Fruit fly (Drosophila melanogaster): ENCODE data around the gene ChAT.

ChAT gene

DNA sequence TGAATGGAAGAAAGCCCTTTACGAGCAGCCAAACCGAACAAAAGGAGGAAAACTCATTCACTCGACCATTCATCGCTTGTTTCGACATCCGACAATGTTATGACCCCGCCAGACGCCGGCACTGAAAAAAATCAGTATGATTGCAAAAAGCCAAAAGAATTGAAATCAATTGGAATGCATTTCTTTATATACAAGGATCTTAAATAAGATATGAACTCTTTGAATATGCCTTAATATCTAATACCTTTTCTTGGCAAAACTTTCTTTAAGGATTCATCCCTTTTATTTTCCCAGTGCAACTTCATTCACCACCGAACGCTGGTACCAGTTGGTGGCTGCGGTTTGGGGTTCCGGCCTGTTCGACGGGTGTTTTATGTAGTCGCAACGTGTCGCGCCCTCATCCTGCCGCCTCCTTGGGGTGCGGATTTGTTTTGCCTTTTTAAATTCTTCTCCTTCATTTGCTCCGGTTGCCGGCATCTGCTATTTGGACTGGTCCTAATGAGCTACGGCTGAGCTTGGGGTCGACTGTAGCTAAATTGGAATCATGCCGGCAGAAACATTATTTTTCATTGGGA is 14.6 kb downstream of the ChAT start (continued):
- TF ChIP-seq lilli (GFP tag; optimal IDR thresholded peaks at IDR 0.05), result peak; percentile 88
- TF ChIP-seq CG6765 (GFP tag; optimal IDR thresholded peaks at IDR 0.05), result peak; percentile 86
- no peak for TF ChIP-seq pan (optimal IDR thresholded peaks at IDR 0.05)
- TF ChIP-seq pan (GFP tag; optimal IDR thresholded peaks at IDR 0.05 in 1 of 2, IDR thresholded peaks at IDR 0.05 in 1 of 2), result peak in 1 of 2 experiments; percentile 88
- TF ChIP-seq HLH4C (GFP tag; IDR thresholded peaks at IDR 0.05; ENCODE audit: partially characterized antibody), result no peak
- peak; percentile 10 for TF ChIP-seq pzg (GFP tag; optimal IDR thresholded peaks at IDR 0.05)
- TF ChIP-seq CG13424 (tag; optimal IDR thresholded peaks at IDR 0.05), result peak; percentile 92
- TF ChIP-seq Poxn (GFP tag; IDR thresholded peaks at IDR 0.05), result no peak
- peak; percentile 59; the same call in 1 of the 2 replicates for TF ChIP-seq ro (GFP tag; IDR thresholded peaks at IDR 0.05)
- no peak for TF ChIP-seq Hr78 (GFP tag; optimal IDR thresholded peaks at IDR 0.05)
- peak; percentile 4 for TF ChIP-seq CG7987 (GFP tag; optimal IDR thresholded peaks at IDR 0.05)
- TF ChIP-seq pum (GFP tag; optimal IDR thresholded peaks at IDR 0.05), result peak; percentile 73
- TF ChIP-seq bsh (GFP tag; optimal IDR thresholded peaks at IDR 0.05), result peak in 1 of 2 experiments; percentile 89
- peak; percentile 77 for TF ChIP-seq eyg (GFP tag; optimal IDR thresholded peaks at IDR 0.05)
- TF ChIP-seq CG15514 (GFP tag; optimal IDR thresholded peaks at IDR 0.05), result peak; percentile 77
- TF ChIP-seq Bgb (GFP tag; IDR thresholded peaks at IDR 0.05; ENCODE audit: partially characterized antibody), result no peak
- TF ChIP-seq CG10462 (GFP tag; optimal IDR thresholded peaks at IDR 0.05), result peak; percentile 55
- TF ChIP-seq Side (GFP tag; optimal IDR thresholded peaks at IDR 0.05), result peak; percentile 81
- peak; percentile 89 for TF ChIP-seq BtbVII (GFP tag; optimal IDR thresholded peaks at IDR 0.05)
- TF ChIP-seq CG6272 (GFP tag; IDR thresholded peaks at IDR 0.05), result peak; percentile 82
- peak; percentile 73 for TF ChIP-seq CG9932 (GFP tag; IDR thresholded peaks at IDR 0.05)
- TF ChIP-seq Deaf1 (tag; optimal IDR thresholded peaks at IDR 0.05), result peak; percentile 66
- TF ChIP-seq CG7357 (GFP tag; IDR thresholded peaks at IDR 0.05), result peak; percentile 70
- peak; percentile 77 for TF ChIP-seq Ssrp (tag; optimal IDR thresholded peaks at IDR 0.05)
- TF ChIP-seq psq (GFP tag; optimal IDR thresholded peaks at IDR 0.05), result peak; percentile 16
- peak; percentile 83 for TF ChIP-seq sob (GFP tag; IDR thresholded peaks at IDR 0.05)
- peak; percentile 78 for TF ChIP-seq zfh2 (GFP tag; optimal IDR thresholded peaks at IDR 0.05)
- TF ChIP-seq Sin3A (optimal IDR thresholded peaks at IDR 0.05), result no peak
- peak; percentile 58 for TF ChIP-seq MTF-1 (GFP tag; optimal IDR thresholded peaks at IDR 0.05; ENCODE audit: borderline replicate concordance)
- peak; percentile 95 for TF ChIP-seq Hmr (GFP tag; optimal IDR thresholded peaks at IDR 0.05)
- TF ChIP-seq ttk (GFP tag; IDR thresholded peaks at IDR 0.05), result no peak; the same call in none of the 2 replicates
- TF ChIP-seq Rfx (GFP tag; IDR thresholded peaks at IDR 0.05), result peak; percentile 89
- peak; percentile 91 for TF ChIP-seq Hey (tag; optimal IDR thresholded peaks at IDR 0.05)
- peak; percentile 32 for TF ChIP-seq CTCF (GFP tag; optimal IDR thresholded peaks at IDR 0.05)
- TF ChIP-seq nerfin-1 (tag; optimal IDR thresholded peaks at IDR 0.05), result peak; percentile 86
- TF ChIP-seq CG1647 (GFP tag; optimal IDR thresholded peaks at IDR 0.05), result peak; percentile 76
- peak in 1 of 2 experiments; percentile 83 for TF ChIP-seq Pdp1 (GFP tag; optimal IDR thresholded peaks at IDR 0.05)
- TF ChIP-seq Xrp1 (GFP tag; IDR thresholded peaks at IDR 0.05), result peak; percentile 90
- peak; percentile 44 for TF ChIP-seq CG2202 (tag; optimal IDR thresholded peaks at IDR 0.05)
- TF ChIP-seq CG14667 (GFP tag; IDR thresholded peaks at IDR 0.05), result peak; percentile 66
- peak; percentile 62 for TF ChIP-seq fd64A (GFP tag; optimal IDR thresholded peaks at IDR 0.05)
- peak; percentile 74 for TF ChIP-seq ERR (GFP tag; optimal IDR thresholded peaks at IDR 0.05)
- peak; percentile 73; the same call in 2 of the 3 replicates for TF ChIP-seq croc (GFP tag; conservative IDR thresholded peaks at IDR 0.05)
- peak; percentile 84 for TF ChIP-seq NfI (GFP tag; optimal IDR thresholded peaks at IDR 0.05)
- no peak for TF ChIP-seq CG16813 (GFP tag; IDR thresholded peaks at IDR 0.05; ENCODE audit: partially characterized antibody)
- no peak for TF ChIP-seq sc (optimal IDR thresholded peaks at IDR 0.05)
- peak; percentile 58 for TF ChIP-seq sc (GFP tag; optimal IDR thresholded peaks at IDR 0.05)
- TF ChIP-seq Hand (GFP tag; optimal IDR thresholded peaks at IDR 0.05), result peak; percentile 94
- peak; percentile 74 for TF ChIP-seq gsb-n (tag; optimal IDR thresholded peaks at IDR 0.05)
- no peak for TF ChIP-seq CG7963 (GFP tag; IDR thresholded peaks at IDR 0.05; ENCODE audit: partially characterized antibody)

Data from whole organism, embryonic.